Fruit fly (Drosophila melanogaster) whole organism, pupa: ENCODE data around the gene CG14232.
A peak's percentile ranks its signal among the peaks of the same experiment; 100 is the strongest.

Source experiments
- CG32121 ChIP-seq: fragments of 200-800 bp; sonication (Bioruptor generic); IDR thresholded peaks from 2 replicates; pipeline ENCODE4 v1.3.6; 2022; ENCODE audit warnings: missing biosample characterization, missing genetic modification characterization
- CG8159 ChIP-seq: fragments of 200-800 bp; sonication (Bioruptor generic); optimal IDR thresholded peaks from 3 replicates; lab custom pipeline; 2018; ENCODE audit warnings: missing biosample characterization, mild to moderate bottlenecking, missing genetic modification characterization, moderate library complexity
- D1 ChIP-seq: fragments of 200-800 bp; sonication (Bioruptor generic); optimal IDR thresholded peaks from 2 replicates; lab custom pipeline; 2018; ENCODE audit warnings: missing biosample characterization, mild to moderate bottlenecking, missing genetic modification characterization, moderate library complexity
- EcR ChIP-seq: fragments of 200-800 bp; sonication (Bioruptor generic); optimal IDR thresholded peaks from 3 replicates; lab custom pipeline; 2019; ENCODE audit warnings: missing biosample characterization, missing genetic modification characterization, mild to moderate bottlenecking, moderate library complexity, missing genetic modification reagents
- Pif1A ChIP-seq: fragments of 200-800 bp; sonication (Bioruptor generic); optimal IDR thresholded peaks from 3 replicates; lab custom pipeline; 2016; ENCODE audit warnings: missing biosample characterization, missing genetic modification characterization
- Pif1B ChIP-seq: fragments of 200-800 bp; sonication (Bioruptor generic); optimal IDR thresholded peaks from 3 replicates; lab custom pipeline; 2016; ENCODE audit warnings: missing biosample characterization, missing genetic modification characterization
- gl ChIP-seq: fragments of 200-800 bp; sonication (Bioruptor generic); optimal IDR thresholded peaks from 2 replicates; lab custom pipeline; 2018; ENCODE audit warnings: missing biosample characterization, mild to moderate bottlenecking, missing genetic modification characterization

- TF ChIP-seq CG8159 (tag; lab: Kevin White, UChicago) (peak; percentile 45), Pif1B (GFP tag; lab: Kevin White, UChicago) (peak; percentile 14), Pif1A (peak; percentile 67), D1 (tag; lab: Kevin White, UChicago) (no peak), EcR (GFP tag; lab: Kevin White, UChicago) (peak; percentile 28), CG32121 (GFP tag; lab: Robert Waterston, UW) (peak; percentile 25; the same call in 1 of the 2 replicates), gl (no peak)
These were observed 37.1 kb downstream of the CG14232 start, which contains the start of gene Zw for dm6 chrX:19666991-19667409.
